Worm (Caenorhabditis elegans): ENCODE data around the gene Y53G8AL.1.
A peak's percentile ranks its signal among the peaks of the same experiment; 100 is the strongest.

Gene Y53G8AL.1

DNA sequence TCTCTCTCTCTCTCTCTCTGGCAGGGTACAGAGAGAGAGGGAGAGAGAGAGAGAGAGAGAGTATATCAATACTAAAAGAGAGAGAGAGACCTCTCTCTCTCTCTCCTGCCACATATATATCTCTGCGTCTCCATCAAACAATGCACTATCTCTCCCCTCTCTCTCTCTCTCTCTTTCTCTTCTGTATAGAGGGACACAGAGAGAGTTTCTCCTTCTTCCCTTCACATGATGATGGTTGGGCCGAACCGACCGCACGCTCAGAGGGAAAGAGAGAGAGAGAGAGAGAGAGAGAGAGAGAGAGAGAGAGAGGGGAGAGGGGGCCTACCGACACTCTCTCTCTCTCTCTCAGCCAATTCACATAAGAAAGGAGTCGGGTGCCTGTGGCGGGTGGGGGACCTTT, 38.8 kb downstream of the Y53G8AL.1 start (continued):
- TF ChIP-seq madf-9 (GFP tag; conservative IDR thresholded peaks at IDR 0.05) (0 out of 2 replicates have a peak, but pooled peaks have one; percentile 20), ztf-7 (tag; optimal IDR thresholded peaks at IDR 0.05) (no peak), ZK337.2 (GFP tag; IDR thresholded peaks at IDR 0.05) (no peak), ceh-32 (tag; optimal IDR thresholded peaks at IDR 0.05; ENCODE audit: poor library complexity) (no peak), lir-3 (tag; optimal IDR thresholded peaks at IDR 0.05) (no peak), egl-27 (tag; optimal IDR thresholded peaks at IDR 0.05) (no peak), ceh-20 (GFP tag; IDR thresholded peaks at IDR 0.05) (peak; percentile 35; the same call in 1 of the 2 replicates), nhr-28 (tag; optimal IDR thresholded peaks at IDR 0.05) (peak; percentile 52), aly-2 (tag; optimal IDR thresholded peaks at IDR 0.05) (no peak), sdz-12 (GFP tag; optimal IDR thresholded peaks at IDR 0.05) (no peak), ceh-28 (tag; optimal IDR thresholded peaks at IDR 0.05) (no peak), fos-1 (tag; optimal IDR thresholded peaks at IDR 0.05) (no peak), daf-16 (GFP tag; optimal IDR thresholded peaks at IDR 0.05) (peak in 1 of 2 experiments; percentile 59), daf-16 (tag; optimal IDR thresholded peaks at IDR 0.05) (peak; percentile 23), lin-39 (tag; optimal IDR thresholded peaks at IDR 0.05) (no peak), spr-3 (GFP tag; optimal IDR thresholded peaks at IDR 0.05) (no peak), lim-7 (GFP tag; IDR thresholded peaks at IDR 0.05) (no peak), lin-1 (GFP tag; IDR thresholded peaks at IDR 0.05) (no peak), hif-1 (tag; optimal IDR thresholded peaks at IDR 0.05) (peak in 1 of 2 experiments; percentile 31), zfp-2 (tag; optimal IDR thresholded peaks at IDR 0.05) (no peak), cey-2 (tag; optimal IDR thresholded peaks at IDR 0.05; ENCODE audit: borderline replicate concordance, insufficient read depth) (no peak), daf-12 (tag; optimal IDR thresholded peaks at IDR 0.05) (no peak), gei-8 (GFP tag; optimal IDR thresholded peaks at IDR 0.05) (no peak), Y105C5A.15 (GFP tag; IDR thresholded peaks at IDR 0.05) (no peak), pha-4 (GFP tag; IDR thresholded peaks at IDR 0.05) (peak; percentile 73; the same call in 1 of the 2 replicates), pha-4 (tag; optimal IDR thresholded peaks at IDR 0.05) (no peak), hlh-30 (tag; optimal IDR thresholded peaks at IDR 0.05; ENCODE audit: insufficient read depth) (peak; percentile 85), hmg-1.1 (GFP tag; IDR thresholded peaks at IDR 0.05) (peak; percentile 68), madf-5 (GFP tag; IDR thresholded peaks at IDR 0.05) (no peak), lin-15B (tag; optimal IDR thresholded peaks at IDR 0.05) (no peak), ztf-11 (tag; optimal IDR thresholded peaks at IDR 0.05) (no peak)

DNA sequence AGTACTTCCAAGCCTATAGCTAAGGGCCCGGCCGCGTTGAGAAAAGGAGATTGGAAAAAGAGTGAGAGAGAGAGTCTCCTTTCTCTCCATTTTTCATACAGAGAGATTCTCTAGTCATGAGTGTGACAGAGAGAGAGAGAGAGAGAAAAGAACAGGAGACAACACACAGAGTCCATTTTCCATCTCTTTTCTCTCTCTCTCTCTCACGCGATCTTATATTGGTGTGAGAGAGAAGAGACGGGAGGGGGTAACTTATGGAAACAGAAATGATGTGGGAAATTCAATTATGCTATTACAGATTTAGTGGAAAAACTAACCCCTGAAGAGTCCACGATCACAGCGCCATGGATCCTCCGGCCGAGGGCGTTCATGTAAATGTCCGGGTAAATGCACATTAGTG, 40.2 kb downstream of the Y53G8AL.1 start:
- TF ChIP-seq unc-62 (GFP tag; optimal IDR thresholded peaks at IDR 0.05 in 1 of 2) = peak in 1 of 2 experiments; percentile 98
- no peak for TF ChIP-seq unc-62 (tag; optimal IDR thresholded peaks at IDR 0.05)
- TF ChIP-seq Y48G9A.11 (GFP tag; IDR thresholded peaks at IDR 0.05) = no peak
- peak; percentile 28 for TF ChIP-seq nhr-11 (tag; optimal IDR thresholded peaks at IDR 0.05)
- peak; percentile 37 for TF ChIP-seq hlh-11 (tag; optimal IDR thresholded peaks at IDR 0.05)
- peak; percentile 60 for TF ChIP-seq nhr-28 (tag; optimal IDR thresholded peaks at IDR 0.05)
- no peak for TF ChIP-seq nhr-237 (tag; optimal IDR thresholded peaks at IDR 0.05)
- peak; percentile 5 for TF ChIP-seq dve-1 (tag; optimal IDR thresholded peaks at IDR 0.05; ENCODE audit: insufficient read depth)
- 0 out of 2 replicates have a peak, but pooled peaks have one; percentile 25 for TF ChIP-seq hmg-1.1 (GFP tag; IDR thresholded peaks at IDR 0.05)
- peak; percentile 40 for TF ChIP-seq mes-2 (tag; optimal IDR thresholded peaks at IDR 0.05; ENCODE audit: poor library complexity, severe bottlenecking)
- peak; percentile 50 for TF ChIP-seq mep-1 (tag; optimal IDR thresholded peaks at IDR 0.05)
- TF ChIP-seq lsy-2 (tag; optimal IDR thresholded peaks at IDR 0.05) = peak in 1 of 2 experiments; percentile 58
- peak; percentile 90 for TF ChIP-seq hlh-30 (tag; optimal IDR thresholded peaks at IDR 0.05; ENCODE audit: insufficient read depth)
- TF ChIP-seq unc-130 (GFP tag; optimal IDR thresholded peaks at IDR 0.05) = no peak

Data from whole organism, L4 larva.